Worm (Caenorhabditis elegans) whole organism, young adult: ENCODE measurements around the gene abcf-3.

Experiments
- F49E8.2 ChIP-seq: sonication (generic microtip); optimal IDR thresholded peaks from 3 replicates; lab custom pipeline; 2017; ENCODE audit warnings: missing genetic modification characterization, mild to moderate bottlenecking, missing compliant biosample characterization, antibody characterized with exemption, moderate library complexity; ENCODE audit not compliant: insufficient read depth
- T07F8.4 ChIP-seq: sonication (generic microtip); optimal IDR thresholded peaks from 2 replicates; lab custom pipeline; 2016; ENCODE audit warnings: mild to moderate bottlenecking, missing genetic modification characterization, moderate library complexity, missing compliant biosample characterization
- T26A5.8 ChIP-seq: sonication (generic microtip); optimal IDR thresholded peaks from 2 replicates; lab custom pipeline; 2016; ENCODE audit warnings: missing genetic modification characterization, missing compliant biosample characterization
- ama-1 ChIP-seq, 3 experiments: fragments of 150-350 bp in 1 of 3; sonication (generic microtip) in 2 of 3; optimal IDR thresholded peaks; 2 replicates each; lab custom pipeline; 2014 to 2018; ENCODE audit warnings: missing biosample characterization in 2 of 3, missing genetic modification characterization in 2 of 3, missing genetic modification reagents in 2 of 3
- atf-7 ChIP-seq: sonication (generic microtip); optimal IDR thresholded peaks from 2 replicates; lab custom pipeline; 2017; ENCODE audit warnings: mild to moderate bottlenecking, missing genetic modification characterization, missing compliant biosample characterization
- ceh-100 ChIP-seq: fragments of 200-800 bp; sonication (Bioruptor generic); IDR thresholded peaks from 2 replicates; pipeline ENCODE4 v1.3.6; 2022; ENCODE audit warnings: missing genetic modification reagents, missing genetic modification characterization, missing compliant biosample characterization
- ekl-4 ChIP-seq: fragments of 200-800 bp; sonication (Bioruptor generic); IDR thresholded peaks from 2 replicates; pipeline ENCODE4 v1.3.6; 2022; ENCODE audit warnings: missing genetic modification reagents, missing genetic modification characterization, missing compliant biosample characterization
- lin-35 ChIP-seq, 3 experiments: fragments of 150-350 bp in 2 of 3; sonication (generic microtip) in 1 of 3; optimal IDR thresholded peaks; 2 replicates each; lab custom pipeline; 2014 to 2018; ENCODE audit warnings: missing biosample characterization in 3 of 3, missing genetic modification characterization in 3 of 3, missing genetic modification reagents in 3 of 3
- madf-10 ChIP-seq: sonication (generic microtip); optimal IDR thresholded peaks from 2 replicates; lab custom pipeline; 2016; ENCODE audit warnings: mild to moderate bottlenecking, missing genetic modification characterization, missing compliant biosample characterization
- nfya-1 ChIP-seq: sonication (generic microtip); optimal IDR thresholded peaks from 2 replicates; lab custom pipeline; 2017; ENCODE audit warnings: antibody characterized with exemption, missing compliant biosample characterization, missing genetic modification characterization, borderline replicate concordance; ENCODE audit not compliant: insufficient read depth
- nfya-2 ChIP-seq: fragments of 200-800 bp; sonication (Bioruptor generic); IDR thresholded peaks from 2 replicates; pipeline ENCODE4 v1.3.6; 2022; ENCODE audit warnings: missing genetic modification reagents, missing genetic modification characterization, missing compliant biosample characterization
- snpc-4 ChIP-seq, 5 experiments: fragments of 150-350 bp in 1 of 5; sonication (generic microtip) in 4 of 5; optimal IDR thresholded peaks; 2 replicates each; lab custom pipeline; 2014 to 2018; ENCODE audit warnings: missing genetic modification characterization in 5 of 5, missing biosample characterization in 3 of 5, antibody characterized with exemption in 2 of 5, mild to moderate bottlenecking in 2 of 5, missing compliant biosample characterization in 2 of 5, missing genotype in 2 of 5, moderate library complexity in 2 of 5, missing genetic modification reagents in 1 of 5

- TF ChIP-seq ceh-100 (GFP tag; lab: Robert Waterston, UW) (no peak), nfya-2 (GFP tag; lab: Robert Waterston, UW) (no peak), nfya-1 (tag; lab: Kevin White, UChicago) (no peak), snpc-4 (GFP tag; optimal IDR thresholded peaks at IDR 0.05; lab: Kevin White, UChicago) (no peak), snpc-4 (tag; optimal IDR thresholded peaks at IDR 0.05; lab: Kevin White, UChicago) (no peak), atf-7 (tag; lab: Kevin White, UChicago) (no peak), T26A5.8 (tag; lab: Kevin White, UChicago) (no peak), ekl-4 (GFP tag; lab: Robert Waterston, UW) (no peak), lin-35 (GFP tag; optimal IDR thresholded peaks at IDR 0.05; lab: Kevin White, UChicago) (no peak), madf-10 (no peak), T07F8.4 (no peak), F49E8.2 (no peak), ama-1 (optimal IDR thresholded peaks at IDR 0.05; lab: Kevin White, UChicago) (no peak), ama-1 (GFP tag; optimal IDR thresholded peaks at IDR 0.05; lab: Kevin White, UChicago) (no peak)
Observed at ce11 chrIII:6138457-6138856, 34.7 kb upstream of the abcf-3 start.
